Worm (Caenorhabditis elegans): ENCODE measurements around the gene R13H4.6.
A peak's percentile ranks its signal among the peaks of the same experiment; 100 is the strongest.

- TF ChIP-seq lin-13 (GFP tag; optimal IDR thresholded peaks at IDR 0.05) (no peak), blmp-1 (tag; optimal IDR thresholded peaks at IDR 0.05) (peak; percentile 14), C04F5.9 (tag; optimal IDR thresholded peaks at IDR 0.05) (no peak), elt-2 (tag; optimal IDR thresholded peaks at IDR 0.05) (no peak), aly-2 (tag; optimal IDR thresholded peaks at IDR 0.05) (no peak), nhr-85 (tag) (no peak), ceh-82 (tag; optimal IDR thresholded peaks at IDR 0.05) (no peak), jun-1 (tag; optimal IDR thresholded peaks at IDR 0.05) (no peak), mdl-1 (tag; optimal IDR thresholded peaks at IDR 0.05) (no peak), zag-1 (tag; optimal IDR thresholded peaks at IDR 0.05) (no peak), lin-39 (tag; optimal IDR thresholded peaks at IDR 0.05) (no peak)
Measured at ce11 chrV:11829282-11829681, 33.6 kb upstream of the R13H4.6 start, which contains the start of gene col-158.
